Worm (Caenorhabditis elegans) whole organism, L1 larva: Measurements from ENCODE around the gene sid-2.

Source experiments
- C16A3.4 ChIP-seq: fragments of 150-350 bp; optimal IDR thresholded peaks from 2 replicates; lab custom pipeline; 2014; ENCODE audit warnings: missing biosample characterization, missing genetic modification characterization
- aha-1 ChIP-seq: fragments of 150-350 bp; optimal IDR thresholded peaks from 2 replicates; lab custom pipeline; 2014; ENCODE audit warnings: missing biosample characterization, missing genetic modification characterization
- ama-1 ChIP-seq: fragments of 150-350 bp; optimal IDR thresholded peaks from 2 replicates; lab custom pipeline; 2014
- blmp-1 ChIP-seq: fragments of 150-350 bp; optimal IDR thresholded peaks from 2 replicates; lab custom pipeline; 2014; ENCODE audit warnings: missing biosample characterization, missing genetic modification characterization
- ceh-63 ChIP-seq: fragments of 200-800 bp; sonication (Bioruptor generic); optimal IDR thresholded peaks from 2 replicates; lab custom pipeline; 2018; ENCODE audit warnings: mild to moderate bottlenecking, missing genetic modification characterization, missing compliant biosample characterization
- ceh-8 ChIP-seq: fragments of 200-800 bp; sonication (Bioruptor generic); optimal IDR thresholded peaks from 2 replicates; lab custom pipeline; 2018; ENCODE audit warnings: mild to moderate bottlenecking, missing genetic modification characterization, moderate library complexity, missing compliant biosample characterization
- ceh-88 ChIP-seq: fragments of 200-800 bp; sonication (Bioruptor generic); IDR thresholded peaks from 2 replicates; pipeline ENCODE4 v1.3.6; 2022; ENCODE audit warnings: missing genetic modification characterization, missing compliant biosample characterization
- ceh-90 ChIP-seq: sonication (generic microtip); optimal IDR thresholded peaks from 2 replicates; lab custom pipeline; 2016; ENCODE audit warnings: missing genetic modification characterization, missing compliant biosample characterization
- dpl-1 ChIP-seq, 3 experiments: fragments of 150-350 bp in 2 of 3; sonication (generic microtip) in 1 of 3; optimal IDR thresholded peaks; 2 replicates each; lab custom pipeline; 2014 to 2017; ENCODE audit warnings: missing biosample characterization in 3 of 3, missing genetic modification characterization in 3 of 3, missing genetic modification reagents in 3 of 3
- egl-13 ChIP-seq: sonication (generic microtip); optimal IDR thresholded peaks from 2 replicates; lab custom pipeline; 2016; ENCODE audit warnings: missing genotype, missing genetic modification reagents, missing genetic modification characterization, missing compliant biosample characterization
- elt-3 ChIP-seq, 6 experiments: fragments of 150-350 bp in 1 of 6; sonication (generic microtip); optimal IDR thresholded peaks; 2 replicates each; lab custom pipeline; 2017 to 2018; ENCODE audit warnings: missing biosample characterization in 6 of 6, missing genetic modification characterization in 6 of 6, inconsistent platforms in 1 of 6
- ets-5 ChIP-seq: fragments of 200-800 bp; sonication (Bioruptor generic); IDR thresholded peaks from 2 replicates; pipeline ENCODE4 v1.3.6; 2022; ENCODE audit warnings: missing genetic modification characterization, missing compliant biosample characterization
- fkh-8 ChIP-seq: sonication (generic microtip); optimal IDR thresholded peaks from 2 replicates; lab custom pipeline; 2016; ENCODE audit warnings: mild to moderate bottlenecking, missing genetic modification characterization, missing compliant biosample characterization
- fos-1 ChIP-seq: fragments of 150-350 bp; optimal IDR thresholded peaks from 2 replicates; lab custom pipeline; 2014; ENCODE audit warnings: missing biosample characterization, missing genetic modification characterization
- grh-1 ChIP-seq: fragments of 200-800 bp; sonication (Bioruptor generic); IDR thresholded peaks from 2 replicates; pipeline ENCODE4 v1.3.6; 2022; ENCODE audit warnings: missing genetic modification reagents, missing genetic modification characterization, missing compliant biosample characterization
- jun-1 ChIP-seq: fragments of 150-350 bp; optimal IDR thresholded peaks from 2 replicates; lab custom pipeline; 2014; ENCODE audit warnings: missing biosample characterization, missing genetic modification reagents, missing genetic modification characterization
- lin-14 ChIP-seq: fragments of 200-800 bp; sonication (Bioruptor generic); optimal IDR thresholded peaks from 2 replicates; lab custom pipeline; 2018; ENCODE audit warnings: mild to moderate bottlenecking, missing genetic modification characterization, moderate library complexity, missing compliant biosample characterization
- lin-35 ChIP-seq, 2 experiments: fragments of 150-350 bp; optimal IDR thresholded peaks; 2 replicates each; lab custom pipeline; 2014; ENCODE audit warnings: missing biosample characterization in 2 of 2, missing genetic modification characterization in 2 of 2, missing genetic modification reagents in 2 of 2
- lir-3 ChIP-seq: sonication (generic microtip); optimal IDR thresholded peaks from 2 replicates; lab custom pipeline; 2016; ENCODE audit warnings: mild to moderate bottlenecking, missing genetic modification characterization, moderate library complexity, missing compliant biosample characterization; ENCODE audit not compliant: poor library complexity
- lsy-2 ChIP-seq, 2 experiments: fragments of 150-350 bp; optimal IDR thresholded peaks; 2 replicates each; lab custom pipeline; 2014; ENCODE audit warnings: missing biosample characterization in 2 of 2, missing genetic modification characterization in 2 of 2
- mep-1 ChIP-seq: fragments of 150-350 bp; optimal IDR thresholded peaks from 2 replicates; lab custom pipeline; 2014; ENCODE audit warnings: missing biosample characterization, missing genetic modification characterization
- nhr-12 ChIP-seq: sonication (generic microtip); optimal IDR thresholded peaks from 2 replicates; lab custom pipeline; 2017; ENCODE audit warnings: missing biosample characterization, missing genetic modification characterization
- nhr-19 ChIP-seq: fragments of 200-800 bp; sonication (Bioruptor generic); conservative IDR thresholded peaks from 2 replicates; pipeline ENCODE4 v1.3.6; 2022; ENCODE audit warnings: missing genetic modification characterization, missing compliant biosample characterization
- nhr-20 ChIP-seq: sonication (generic microtip); optimal IDR thresholded peaks from 2 replicates; lab custom pipeline; 2016; ENCODE audit warnings: mild to moderate bottlenecking, missing genetic modification characterization, missing compliant biosample characterization
- nhr-47 ChIP-seq: sonication (generic microtip); optimal IDR thresholded peaks from 2 replicates; lab custom pipeline; 2016; ENCODE audit warnings: mild to moderate bottlenecking, missing genetic modification characterization, moderate library complexity, missing compliant biosample characterization
- nhr-71 ChIP-seq: sonication (generic microtip); optimal IDR thresholded peaks from 2 replicates; lab custom pipeline; 2016; ENCODE audit warnings: mild to moderate bottlenecking, missing genetic modification characterization, moderate library complexity, missing compliant biosample characterization
- nhr-76 ChIP-seq: sonication (generic microtip); optimal IDR thresholded peaks from 2 replicates; lab custom pipeline; 2017; ENCODE audit warnings: missing biosample characterization, missing genetic modification characterization
- nhr-77 ChIP-seq: fragments of 150-350 bp; optimal IDR thresholded peaks from 2 replicates; lab custom pipeline; 2014; ENCODE audit warnings: missing biosample characterization, missing genetic modification characterization
- nhr-85 ChIP-seq: sonication (generic microtip); peaks from one replicate; lab custom pipeline; 2016; ENCODE audit warnings: missing genetic modification characterization, inconsistent platforms, missing compliant biosample characterization
- nhr-90 ChIP-seq: sonication (generic microtip); optimal IDR thresholded peaks from 2 replicates; lab custom pipeline; 2016; ENCODE audit warnings: mild to moderate bottlenecking, missing genetic modification characterization, missing compliant biosample characterization; ENCODE audit not compliant: poor library complexity
- rnt-1 ChIP-seq: sonication (generic microtip); optimal IDR thresholded peaks from 2 replicates; lab custom pipeline; 2016; ENCODE audit warnings: mild to moderate bottlenecking, missing genetic modification characterization, moderate library complexity, missing compliant biosample characterization
- skn-1 ChIP-seq: fragments of 150-350 bp; optimal IDR thresholded peaks from 2 replicates; lab custom pipeline; 2014; ENCODE audit warnings: missing biosample characterization, missing genetic modification characterization
- snpc-4 ChIP-seq: fragments of 150-350 bp; optimal IDR thresholded peaks from 2 replicates; lab custom pipeline; 2014; ENCODE audit warnings: missing biosample characterization, missing genetic modification characterization
- sox-4 ChIP-seq: sonication (generic microtip); optimal IDR thresholded peaks from 2 replicates; lab custom pipeline; 2016; ENCODE audit warnings: missing genetic modification characterization, missing compliant biosample characterization
- swsn-7 ChIP-seq: sonication (generic microtip); optimal IDR thresholded peaks from 2 replicates; lab custom pipeline; 2016; ENCODE audit warnings: missing genetic modification characterization, missing compliant biosample characterization
- tbx-2 ChIP-seq: sonication (generic microtip); optimal IDR thresholded peaks from 2 replicates; lab custom pipeline; 2016; ENCODE audit warnings: missing genetic modification characterization, missing compliant biosample characterization
- xbp-1 ChIP-seq: sonication (generic microtip); optimal IDR thresholded peaks from 2 replicates; lab custom pipeline; 2016; ENCODE audit warnings: missing genetic modification characterization, missing compliant biosample characterization
- ztf-11 ChIP-seq, 2 experiments: sonication (generic microtip); optimal IDR thresholded peaks; 2 replicates each; lab custom pipeline; 2016 to 2017; ENCODE audit warnings: missing genetic modification characterization in 2 of 2, missing biosample characterization in 1 of 2, missing compliant biosample characterization in 1 of 2

sid-2 gene

DNA sequence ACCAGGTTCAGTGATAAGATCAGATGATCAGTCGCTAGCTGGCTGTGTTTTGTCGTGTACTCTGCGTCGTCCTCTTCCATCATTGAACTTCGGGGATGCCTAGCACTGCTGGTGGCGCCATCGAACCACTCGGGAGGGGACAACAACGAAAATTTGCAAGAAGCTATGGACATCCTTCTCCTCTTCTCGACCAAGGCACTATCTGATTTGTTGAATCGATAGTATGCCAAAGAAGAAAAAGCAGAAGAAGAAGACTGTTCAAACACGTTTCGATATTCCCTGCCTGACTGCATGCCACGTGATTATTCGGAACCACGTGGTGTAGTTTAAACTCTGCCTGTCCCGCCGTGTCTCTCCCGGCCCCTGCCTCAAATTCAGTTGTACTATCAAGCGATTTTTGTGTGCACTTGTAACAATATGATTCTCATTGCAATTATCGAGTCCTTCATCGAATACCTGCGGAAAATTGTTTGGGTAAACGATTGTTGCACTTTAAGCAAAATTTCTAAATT is 40.1 kb downstream of the sid-2 start (continued):
- peak; percentile 5 for TF ChIP-seq aha-1 (tag; lab: Kevin White, UChicago)
- TF ChIP-seq snpc-4 = no peak
- TF ChIP-seq rnt-1 (tag; lab: Kevin White, UChicago) = peak; percentile 36
- TF ChIP-seq swsn-7 (tag; lab: Kevin White, UChicago) = peak; percentile 10
- no peak for TF ChIP-seq lir-3 (tag; lab: Kevin White, UChicago)
- no peak for TF ChIP-seq sox-4 (tag; lab: Kevin White, UChicago)
- peak in 1 of 2 experiments; percentile 32 for TF ChIP-seq lsy-2 (tag; optimal IDR thresholded peaks at IDR 0.05; lab: Kevin White, UChicago)
- peak; percentile 39 for TF ChIP-seq nhr-47 (tag; lab: Kevin White, UChicago)
- TF ChIP-seq lin-35 (GFP tag; optimal IDR thresholded peaks at IDR 0.05; lab: Kevin White, UChicago) = peak; percentile 12 to 59
- no peak for TF ChIP-seq jun-1 (tag; lab: Kevin White, UChicago)
- TF ChIP-seq C16A3.4 = no peak
- TF ChIP-seq dpl-1 (GFP tag; optimal IDR thresholded peaks at IDR 0.05; lab: Kevin White, UChicago) = peak in 2 of 3 experiments; percentile 10 to 26
- no peak for TF ChIP-seq ets-5 (GFP tag; lab: Robert Waterston, UW)
- no peak for TF ChIP-seq fos-1 (tag; lab: Kevin White, UChicago)
- peak; percentile 52; the same call in 1 of the 2 replicates for TF ChIP-seq grh-1 (GFP tag; lab: Robert Waterston, UW)
- no peak for TF ChIP-seq ceh-63 (GFP tag; lab: Kevin White, UChicago)
- peak; percentile 85 for TF ChIP-seq nhr-71 (tag; lab: Kevin White, UChicago)
- no peak for TF ChIP-seq egl-13 (tag; lab: Kevin White, UChicago)
- no peak for TF ChIP-seq nhr-76 (tag; lab: Kevin White, UChicago)
- TF ChIP-seq elt-3 (tag; optimal IDR thresholded peaks at IDR 0.05; lab: Kevin White, UChicago) = no peak
- TF ChIP-seq xbp-1 = peak; percentile 16
- TF ChIP-seq ceh-90 (tag; lab: Kevin White, UChicago) = no peak
- peak; percentile 61 for TF ChIP-seq tbx-2 (tag; lab: Kevin White, UChicago)
- TF ChIP-seq skn-1 (tag; lab: Kevin White, UChicago) = no peak
- TF ChIP-seq fkh-8 = no peak
- TF ChIP-seq blmp-1 (tag; lab: Kevin White, UChicago) = no peak
- no peak for TF ChIP-seq ama-1 (lab: Kevin White, UChicago)
- no peak for TF ChIP-seq mep-1
- no peak for TF ChIP-seq nhr-12 (tag; lab: Kevin White, UChicago)
- no peak for TF ChIP-seq nhr-77
- peak; percentile 69 for TF ChIP-seq nhr-20
- TF ChIP-seq nhr-19 (GFP tag; lab: Robert Waterston, UW) = peak; percentile 53
- TF ChIP-seq, all 84 proteins: peak for 22

DNA sequence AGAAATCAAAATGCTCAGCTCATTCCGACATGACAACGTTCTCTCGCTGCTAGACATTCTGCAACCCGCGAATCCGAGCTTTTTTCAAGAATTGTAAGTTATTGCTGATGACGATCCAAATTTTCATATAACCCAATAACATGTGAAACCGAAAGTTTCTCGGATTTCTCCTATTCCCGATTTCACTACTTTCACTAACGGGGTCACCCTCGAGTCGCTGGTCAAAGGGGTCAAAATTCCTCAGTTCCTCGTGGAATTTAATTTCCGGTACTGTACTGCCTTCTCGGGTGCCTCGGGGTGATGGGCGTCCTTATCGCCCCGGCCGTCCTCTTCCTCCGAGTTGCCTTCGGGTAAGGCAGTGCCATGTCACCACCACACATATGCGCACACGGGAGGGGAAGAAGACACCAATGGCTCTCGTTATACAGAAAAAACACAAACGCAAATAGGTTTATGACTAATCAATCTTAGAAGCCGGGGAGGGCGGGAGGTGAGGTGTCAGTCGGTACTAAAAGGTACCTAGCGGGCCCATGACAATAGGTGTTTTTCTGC is 41.0 kb downstream of the sid-2 start:
- TF ChIP-seq blmp-1 (tag; lab: Kevin White, UChicago) (peak; percentile 99), swsn-7 (tag; lab: Kevin White, UChicago) (no peak), ztf-11 (tag; optimal IDR thresholded peaks at IDR 0.05; lab: Kevin White, UChicago) (no peak), nhr-76 (tag; lab: Kevin White, UChicago) (no peak)

- TF ChIP-seq blmp-1 (tag; lab: Kevin White, UChicago) (peak; percentile 70), nhr-85 (peak; percentile 71), tbx-2 (tag; lab: Kevin White, UChicago) (no peak), nhr-90 (peak; percentile 7), ceh-88 (GFP tag; lab: Robert Waterston, UW) (no peak), grh-1 (GFP tag; lab: Robert Waterston, UW) (0 out of 2 replicates have a peak, but pooled peaks have one; percentile 37), lin-14 (GFP tag; lab: Kevin White, UChicago) (peak; percentile 48), ceh-8 (peak; percentile 18)
These were observed 41.8 kb downstream of the sid-2 start for ce11 chrIII:13721066-13721465.
